Worm (Caenorhabditis elegans) whole organism, L3 larva: ENCODE measurements around the gene ZK185.2.

Source experiments
- R02D3.7 ChIP-seq: fragments of 150-350 bp; optimal IDR thresholded peaks from 2 replicates; lab custom pipeline; 2014; ENCODE audit warnings: missing biosample characterization, missing genetic modification characterization
- ceh-16 ChIP-seq: sonication (generic microtip); optimal IDR thresholded peaks from 2 replicates; lab custom pipeline; 2017; ENCODE audit warnings: missing biosample characterization, missing genetic modification characterization
- ceh-28 ChIP-seq: fragments of 150-350 bp; optimal IDR thresholded peaks from 2 replicates; lab custom pipeline; 2014; ENCODE audit warnings: missing biosample characterization, missing genetic modification reagents, missing genetic modification characterization
- daf-12 ChIP-seq: fragments of 150-350 bp; optimal IDR thresholded peaks from 2 replicates; lab custom pipeline; 2014; ENCODE audit warnings: missing biosample characterization, missing genetic modification reagents, missing genetic modification characterization
- elt-1 ChIP-seq: fragments of 150-350 bp; optimal IDR thresholded peaks from 2 replicates; lab custom pipeline; 2014; ENCODE audit warnings: missing biosample characterization, missing genetic modification characterization
- jun-1 ChIP-seq: fragments of 150-350 bp; optimal IDR thresholded peaks from 2 replicates; lab custom pipeline; 2014; ENCODE audit warnings: missing biosample characterization, missing genetic modification reagents, missing genetic modification characterization
- nhr-25 ChIP-seq: sonication (generic microtip); optimal IDR thresholded peaks from 2 replicates; lab custom pipeline; 2017; ENCODE audit warnings: missing biosample characterization, missing genetic modification characterization
- nhr-77 ChIP-seq: fragments of 150-350 bp; optimal IDR thresholded peaks from 2 replicates; lab custom pipeline; 2014; ENCODE audit warnings: missing biosample characterization, missing genetic modification characterization
- pha-4 ChIP-seq: fragments of 150-350 bp; optimal IDR thresholded peaks from 2 replicates; lab custom pipeline; 2014; ENCODE audit warnings: missing biosample characterization, missing genetic modification reagents, missing genetic modification characterization
- unc-62 ChIP-seq: fragments of 150-350 bp; sonication (generic microtip); optimal IDR thresholded peaks from 4 replicates; lab custom pipeline; 2014; ENCODE audit warnings: missing biosample characterization, missing genetic modification reagents, missing genetic modification characterization
- ztf-11 ChIP-seq: fragments of 150-350 bp; optimal IDR thresholded peaks from 2 replicates; lab custom pipeline; 2014; ENCODE audit warnings: missing biosample characterization, missing genetic modification characterization

ce11 chrIV:4516478-4516877 lies 19.9 kb upstream of the ZK185.2 start:
- TF ChIP-seq jun-1: no peak
- no peak for TF ChIP-seq ceh-28
- TF ChIP-seq ceh-16 (tag; lab: Kevin White, UChicago): no peak
- no peak for TF ChIP-seq elt-1
- no peak for TF ChIP-seq unc-62 (GFP tag; lab: Kevin White, UChicago)
- TF ChIP-seq nhr-77 (tag; lab: Kevin White, UChicago): no peak
- no peak for TF ChIP-seq ztf-11 (tag; lab: Kevin White, UChicago)
- no peak for TF ChIP-seq pha-4 (tag; lab: Kevin White, UChicago)
- TF ChIP-seq daf-12: no peak
- no peak for TF ChIP-seq nhr-25 (tag; lab: Kevin White, UChicago)
- TF ChIP-seq R02D3.7 (tag; lab: Kevin White, UChicago): no peak
